Fruit fly (Drosophila melanogaster) whole organism, embryonic: Measurements from ENCODE around the gene Cyp4ac1.

ENCODE experiments used
- Asciz ChIP-seq: fragments of 200-800 bp; sonication (Bioruptor generic); optimal IDR thresholded peaks from 2 replicates; lab custom pipeline; 2017; ENCODE audit warnings: missing biosample characterization, mild to moderate bottlenecking, missing genetic modification characterization, missing genetic modification reagents
- C15 ChIP-seq: fragments of 200-800 bp; sonication (Bioruptor generic); IDR thresholded peaks from 3 replicates; pipeline ENCODE4 v1.3.6; 2022; ENCODE audit warnings: missing biosample characterization, missing genetic modification characterization
- CG12071 ChIP-seq: fragments of 200-800 bp; sonication (Bioruptor generic); optimal IDR thresholded peaks from 3 replicates; lab custom pipeline; 2018; ENCODE audit warnings: missing biosample characterization, mild to moderate bottlenecking, missing genetic modification characterization
- CG13296 ChIP-seq: fragments of 200-800 bp; sonication (Bioruptor generic); optimal IDR thresholded peaks from 3 replicates; lab custom pipeline; 2018; ENCODE audit warnings: missing biosample characterization, mild to moderate bottlenecking, missing genetic modification characterization
- CG15269 ChIP-seq: fragments of 200-800 bp; sonication (Bioruptor generic); optimal IDR thresholded peaks from 2 replicates; lab custom pipeline; 2018; ENCODE audit warnings: missing biosample characterization, mild to moderate bottlenecking, missing genetic modification characterization, moderate library complexity
- CG15514 ChIP-seq: fragments of 200-800 bp; sonication (Bioruptor generic); optimal IDR thresholded peaks from 3 replicates; lab custom pipeline; 2017; ENCODE audit warnings: missing biosample characterization, missing genetic modification characterization, mild to moderate bottlenecking, moderate library complexity, missing genetic modification reagents
- CG17359 ChIP-seq: fragments of 200-800 bp; sonication (Bioruptor generic); optimal IDR thresholded peaks from 3 replicates; lab custom pipeline; 2018; ENCODE audit warnings: missing biosample characterization, mild to moderate bottlenecking, missing genetic modification characterization, moderate library complexity
- CG17568 ChIP-seq: fragments of 200-800 bp; sonication (Bioruptor generic); optimal IDR thresholded peaks from 2 replicates; lab custom pipeline; 2018; ENCODE audit warnings: missing biosample characterization, mild to moderate bottlenecking, missing genetic modification characterization, moderate library complexity
- CG17612 ChIP-seq: fragments of 200-800 bp; sonication (Bioruptor generic); IDR thresholded peaks from 2 replicates; pipeline ENCODE4 v1.3.6; 2022; ENCODE audit warnings: missing biosample characterization, missing genetic modification characterization
- CG17802 ChIP-seq: fragments of 200-800 bp; sonication (Bioruptor generic); optimal IDR thresholded peaks from 2 replicates; lab custom pipeline; 2018; ENCODE audit warnings: missing biosample characterization, mild to moderate bottlenecking, missing genetic modification characterization, moderate library complexity
- CG2889 ChIP-seq: fragments of 200-800 bp; sonication (Bioruptor generic); IDR thresholded peaks from 3 replicates; pipeline ENCODE4 v1.3.6; 2022; ENCODE audit warnings: missing biosample characterization, missing genetic modification characterization
- CG31365 ChIP-seq: fragments of 200-800 bp; sonication (Bioruptor generic); optimal IDR thresholded peaks from 2 replicates; lab custom pipeline; 2018; ENCODE audit warnings: missing biosample characterization, mild to moderate bottlenecking, missing genetic modification characterization
- CG3407 ChIP-seq: fragments of 200-800 bp; sonication (Bioruptor generic); optimal IDR thresholded peaks from 2 replicates; lab custom pipeline; 2018; ENCODE audit warnings: missing biosample characterization, mild to moderate bottlenecking, missing genetic modification characterization
- CG34224 ChIP-seq: fragments of 200-800 bp; sonication (Bioruptor generic); IDR thresholded peaks from 3 replicates; pipeline ENCODE4 v1.3.6; 2022; ENCODE audit warnings: missing biosample characterization, missing genetic modification characterization; ENCODE audit not compliant: partially characterized antibody
- CG4820 ChIP-seq: fragments of 200-800 bp; sonication (Bioruptor generic); optimal IDR thresholded peaks from 3 replicates; lab custom pipeline; 2016; ENCODE audit warnings: missing biosample characterization, missing genetic modification characterization
- CG8359 ChIP-seq: fragments of 200-800 bp; sonication (Bioruptor generic); optimal IDR thresholded peaks from 2 replicates; lab custom pipeline; 2017; ENCODE audit warnings: missing biosample characterization, mild to moderate bottlenecking, missing genetic modification characterization, borderline replicate concordance
- CG9437 ChIP-seq: fragments of 200-800 bp; sonication (Bioruptor generic); optimal IDR thresholded peaks from 2 replicates; lab custom pipeline; 2018; ENCODE audit warnings: missing biosample characterization, mild to moderate bottlenecking, missing genetic modification characterization
- Dbx ChIP-seq: fragments of 200-800 bp; sonication (Bioruptor generic); IDR thresholded peaks from 3 replicates; pipeline ENCODE4 v1.3.6; 2022; ENCODE audit warnings: missing biosample characterization, missing genetic modification characterization
- Dll ChIP-seq: fragments of 200-800 bp; sonication (Bioruptor generic); IDR thresholded peaks from 4 replicates; pipeline ENCODE4 v1.3.6; 2022; ENCODE audit warnings: missing biosample characterization, missing genetic modification characterization; ENCODE audit not compliant: partially characterized antibody
- Doc3 ChIP-seq: fragments of 200-800 bp; sonication (Bioruptor generic); IDR thresholded peaks from 3 replicates; pipeline ENCODE4 v1.3.6; 2022; ENCODE audit warnings: missing biosample characterization, missing genetic modification characterization; ENCODE audit not compliant: partially characterized antibody
- ERR ChIP-seq: fragments of 200-800 bp; sonication (Bioruptor generic); optimal IDR thresholded peaks from 2 replicates; lab custom pipeline; 2016; ENCODE audit warnings: missing biosample characterization, missing genetic modification characterization
- Elba2 ChIP-seq: fragments of 200-800 bp; sonication (Bioruptor generic); optimal IDR thresholded peaks from 3 replicates; lab custom pipeline; 2016; ENCODE audit warnings: missing biosample characterization, missing genetic modification characterization
- Fer1 ChIP-seq: fragments of 200-800 bp; sonication (Bioruptor generic); optimal IDR thresholded peaks from 2 replicates; lab custom pipeline; 2017; ENCODE audit warnings: missing biosample characterization, mild to moderate bottlenecking, missing genetic modification characterization
- HLHmδ ChIP-seq: fragments of 200-800 bp; sonication (Bioruptor generic); optimal IDR thresholded peaks from 2 replicates; lab custom pipeline; 2018; ENCODE audit warnings: missing biosample characterization, mild to moderate bottlenecking, missing genetic modification characterization, moderate library complexity
- HmgZ ChIP-seq: fragments of 200-800 bp; sonication (Bioruptor generic); optimal IDR thresholded peaks from 2 replicates; lab custom pipeline; 2018; ENCODE audit warnings: missing biosample characterization, mild to moderate bottlenecking, missing genetic modification characterization
- NC2β ChIP-seq: fragments of 200-800 bp; sonication (Bioruptor generic); optimal IDR thresholded peaks from 2 replicates; lab custom pipeline; 2016; ENCODE audit warnings: missing biosample characterization, missing genetic modification characterization
- Sry-β ChIP-seq: fragments of 200-800 bp; sonication (Bioruptor generic); optimal IDR thresholded peaks from 2 replicates; lab custom pipeline; 2018; ENCODE audit warnings: missing biosample characterization, mild to moderate bottlenecking, missing genetic modification characterization, moderate library complexity
- Stat92E ChIP-seq, 3 experiments: fragments of >200 bp in 2 of 3; fragments of 200-800 bp in 1 of 3; sonication (Bioruptor generic) in 1 of 3; optimal IDR thresholded peaks; 2 replicates each; lab custom pipeline; 2017 to 2019; ENCODE audit warnings: missing biosample characterization in 3 of 3, missing genetic modification characterization in 3 of 3, mild to moderate bottlenecking in 1 of 3, moderate library complexity in 1 of 3
- ac ChIP-seq: fragments of 200-800 bp; sonication (Bioruptor generic); optimal IDR thresholded peaks from 3 replicates; lab custom pipeline; 2017; ENCODE audit warnings: missing biosample characterization, mild to moderate bottlenecking, missing genetic modification characterization
- amos ChIP-seq: fragments of 200-800 bp; sonication (Bioruptor generic); IDR thresholded peaks from 2 replicates; pipeline ENCODE4 v1.3.6; 2022; ENCODE audit warnings: missing biosample characterization, missing genetic modification characterization; ENCODE audit not compliant: partially characterized antibody
- bbx ChIP-seq: fragments of 200-800 bp; sonication (Bioruptor generic); IDR thresholded peaks from 2 replicates; pipeline ENCODE4 v1.3.6; 2022; ENCODE audit warnings: missing biosample characterization, missing genetic modification characterization; ENCODE audit not compliant: partially characterized antibody
- caup ChIP-seq: fragments of 200-800 bp; sonication (Bioruptor generic); optimal IDR thresholded peaks from 3 replicates; lab custom pipeline; 2017; ENCODE audit warnings: missing biosample characterization, mild to moderate bottlenecking, missing genetic modification characterization, moderate library complexity; ENCODE audit not compliant: severe bottlenecking
- chm ChIP-seq: fragments of 200-800 bp; sonication (Bioruptor generic); IDR thresholded peaks from 2 replicates; pipeline ENCODE4 v1.3.6; 2022; ENCODE audit warnings: missing biosample characterization, missing genetic modification characterization
- ham ChIP-seq: fragments of 200-800 bp; sonication (Bioruptor generic); IDR thresholded peaks from 2 replicates; pipeline ENCODE4 v1.3.6; 2022; ENCODE audit warnings: missing biosample characterization, missing genetic modification characterization
- mld ChIP-seq: fragments of 200-800 bp; sonication (Bioruptor generic); IDR thresholded peaks from 3 replicates; pipeline ENCODE4 v1.3.6; 2022; ENCODE audit warnings: missing biosample characterization, missing genetic modification characterization; ENCODE audit not compliant: partially characterized antibody
- org-1 ChIP-seq: fragments of 200-800 bp; sonication (Bioruptor generic); optimal IDR thresholded peaks from 2 replicates; lab custom pipeline; 2017; ENCODE audit warnings: missing biosample characterization, missing genetic modification characterization
- pnt ChIP-seq: fragments of 200-800 bp; sonication (Bioruptor generic); optimal IDR thresholded peaks from 3 replicates; lab custom pipeline; 2016; ENCODE audit warnings: missing biosample characterization, missing genetic modification characterization
- seq ChIP-seq: fragments of 200-800 bp; sonication (Bioruptor generic); IDR thresholded peaks from 2 replicates; pipeline ENCODE4 v1.3.6; 2022; ENCODE audit warnings: missing biosample characterization, missing genetic modification characterization
- sim ChIP-seq: fragments of 200-800 bp; sonication (Bioruptor generic); IDR thresholded peaks from 2 replicates; pipeline ENCODE4 v1.3.6; 2022; ENCODE audit warnings: missing biosample characterization, missing genetic modification characterization
- so ChIP-seq: fragments of 200-800 bp; sonication (Bioruptor generic); IDR thresholded peaks from 3 replicates; pipeline ENCODE4 v1.3.6; 2022; ENCODE audit warnings: missing biosample characterization, missing genetic modification characterization
- stc ChIP-seq: fragments of 200-800 bp; sonication (Bioruptor generic); IDR thresholded peaks from 2 replicates; pipeline ENCODE4 v1.3.6; 2022; ENCODE audit warnings: missing biosample characterization, missing genetic modification characterization
- tap ChIP-seq: fragments of 200-800 bp; optimal IDR thresholded peaks from 3 replicates; lab custom pipeline; 2019; ENCODE audit warnings: missing biosample characterization, mild to moderate bottlenecking, missing genetic modification characterization, moderate library complexity
- tll ChIP-seq, 2 experiments: fragments of 200-800 bp in 1 of 2; fragments of >200 bp in 1 of 2; sonication (Bioruptor generic) in 1 of 2; optimal IDR thresholded peaks; 2 replicates each; lab custom pipeline; 2017 to 2019; ENCODE audit warnings: missing biosample characterization in 2 of 2, missing genetic modification characterization in 2 of 2, mild to moderate bottlenecking in 1 of 2, moderate library complexity in 1 of 2
- tx ChIP-seq: fragments of 200-800 bp; sonication (Bioruptor generic); optimal IDR thresholded peaks from 2 replicates; lab custom pipeline; 2016; ENCODE audit warnings: missing biosample characterization, missing genetic modification characterization
- unc-4 ChIP-seq: fragments of 200-800 bp; sonication (Bioruptor generic); IDR thresholded peaks from 2 replicates; pipeline ENCODE4 v1.3.6; 2022; ENCODE audit warnings: missing biosample characterization, missing genetic modification characterization; ENCODE audit not compliant: partially characterized antibody
- wek ChIP-seq: fragments of 200-800 bp; sonication (Bioruptor generic); optimal IDR thresholded peaks from 3 replicates; lab custom pipeline; 2018; ENCODE audit warnings: missing biosample characterization, mild to moderate bottlenecking, missing genetic modification characterization, moderate library complexity
- yki ChIP-seq: fragments of >200 bp; optimal IDR thresholded peaks from 3 replicates; lab custom pipeline; 2018
- zfh1 ChIP-seq: fragments of 200-800 bp; sonication (Bioruptor generic); IDR thresholded peaks from 3 replicates; pipeline ENCODE4 v1.3.6; 2022; ENCODE audit warnings: missing biosample characterization, missing genetic modification characterization

The Cyp4ac1 gene

DNA sequence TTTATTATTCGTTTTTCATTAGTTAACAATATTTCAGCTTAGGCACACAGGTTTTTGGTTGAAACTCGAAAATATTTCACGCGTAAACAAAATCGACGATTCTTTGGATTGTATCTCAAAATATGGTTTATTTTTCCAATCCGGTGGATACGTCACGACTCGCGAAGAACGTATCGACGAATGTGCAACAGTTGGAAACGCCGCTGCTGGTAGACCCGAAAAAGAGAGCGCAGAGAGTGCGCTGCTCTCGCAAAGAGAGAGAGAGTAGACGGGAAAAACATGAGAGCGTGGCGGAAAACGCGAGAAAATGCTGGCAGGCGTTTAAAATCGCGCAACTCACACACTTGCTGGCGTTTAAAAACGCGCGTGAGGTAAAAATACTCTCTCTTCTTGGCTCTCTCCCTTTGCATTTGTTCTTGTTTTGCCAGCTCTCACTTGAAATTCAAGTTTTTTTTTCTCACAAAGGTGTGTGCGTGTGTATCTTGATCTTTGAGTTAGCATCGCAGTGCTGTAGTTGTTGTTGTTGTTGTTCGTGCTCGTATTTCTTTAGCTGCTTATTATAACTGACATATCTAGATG, 26.5 kb upstream of the Cyp4ac1 start:
- TF ChIP-seq chm (GFP tag; lab: Robert Waterston, UW) (peak; percentile 85), CG9437 (peak; percentile 22), so (GFP tag; lab: Robert Waterston, UW) (peak; percentile 58; the same call in 1 of the 3 replicates), unc-4 (peak; percentile 66), Fer1 (GFP tag; lab: Kevin White, UChicago) (peak; percentile 42), CG15514 (GFP tag; lab: Kevin White, UChicago) (peak; percentile 16), yki (lab: Kevin White, UChicago) (peak; percentile 99), mld (GFP tag; lab: Robert Waterston, UW) (0 out of 3 replicates have a peak, but pooled peaks have one; percentile 23), CG3407 (GFP tag; lab: Kevin White, UChicago) (no peak), HLHmδ (peak; percentile 90), CG31365 (tag; lab: Kevin White, UChicago) (peak; percentile 36), CG12071 (GFP tag; lab: Kevin White, UChicago) (peak; percentile 11), Dll (peak; percentile 76), amos (peak; percentile 10; the same call in 1 of the 2 replicates), wek (GFP tag; lab: Kevin White, UChicago) (peak; percentile 63), Stat92E (GFP tag; optimal IDR thresholded peaks at IDR 0.05; lab: Kevin White, UChicago) (peak in 1 of 3 experiments; percentile 32), CG17612 (GFP tag; lab: Robert Waterston, UW) (no peak), zfh1 (GFP tag; lab: Robert Waterston, UW) (0 out of 3 replicates have a peak, but pooled peaks have one; percentile 32), CG17802 (no peak), CG34224 (GFP tag; lab: Robert Waterston, UW) (peak; percentile 92), bbx (peak; percentile 46; the same call in 1 of the 2 replicates), tx (GFP tag; lab: Kevin White, UChicago) (no peak), pnt (GFP tag; lab: Kevin White, UChicago) (no peak), Dbx (GFP tag; lab: Robert Waterston, UW) (peak; percentile 18; the same call in 1 of the 3 replicates), caup (GFP tag; lab: Kevin White, UChicago) (peak; percentile 8), CG17359 (tag; lab: Kevin White, UChicago) (peak; percentile 24), C15 (GFP tag; lab: Robert Waterston, UW) (no peak; the same call in 2 of the 3 replicates), Asciz (GFP tag; lab: Kevin White, UChicago) (peak; percentile 33), sim (GFP tag; lab: Robert Waterston, UW) (peak; percentile 74), CG8359 (GFP tag; lab: Kevin White, UChicago) (peak; percentile 100), CG13296 (GFP tag; lab: Kevin White, UChicago) (no peak), seq (GFP tag; lab: Robert Waterston, UW) (peak; percentile 37; the same call in 1 of the 2 replicates), HmgZ (tag; lab: Kevin White, UChicago) (peak; percentile 17), Doc3 (GFP tag; lab: Robert Waterston, UW) (0 out of 3 replicates have a peak, but pooled peaks have one; percentile 57), CG2889 (GFP tag; lab: Robert Waterston, UW) (no peak), Sry-β (GFP tag; lab: Kevin White, UChicago) (no peak), CG15269 (peak; percentile 7), tap (peak; percentile 9), ERR (GFP tag; lab: Kevin White, UChicago) (no peak), Elba2 (GFP tag; lab: Kevin White, UChicago) (no peak), ac (peak; percentile 42), org-1 (GFP tag; lab: Kevin White, UChicago) (no peak), ham (no peak), NC2β (GFP tag; lab: Kevin White, UChicago) (peak; percentile 12), tll (GFP tag; optimal IDR thresholded peaks at IDR 0.05; lab: Kevin White, UChicago) (peak in 1 of 2 experiments; percentile 15), stc (GFP tag; lab: Robert Waterston, UW) (peak; percentile 49; the same call in 1 of the 2 replicates), CG17568 (GFP tag; lab: Kevin White, UChicago) (peak; percentile 51), CG4820 (GFP tag; lab: Kevin White, UChicago) (no peak)
